Worm (Caenorhabditis elegans): ENCODE results near the gene fmil-1.

The fmil-1 gene

ce11 chrIV:3654214-3654613 is 14.3 kb downstream of the fmil-1 start (continued):
- TF ChIP-seq ceh-6 (GFP tag; optimal IDR thresholded peaks at IDR 0.05) (no peak), unc-86 (tag; optimal IDR thresholded peaks at IDR 0.05) (no peak), C08G9.2 (tag; optimal IDR thresholded peaks at IDR 0.05) (no peak), ceh-48 (tag; optimal IDR thresholded peaks at IDR 0.05) (no peak), syd-9 (tag; optimal IDR thresholded peaks at IDR 0.05) (no peak), unc-42 (tag; optimal IDR thresholded peaks at IDR 0.05) (no peak), hlh-13 (GFP tag; optimal IDR thresholded peaks at IDR 0.05) (no peak), elt-2 (tag; optimal IDR thresholded peaks at IDR 0.05) (no peak), ceh-19 (GFP tag; optimal IDR thresholded peaks at IDR 0.05) (no peak), hlh-15 (tag; optimal IDR thresholded peaks at IDR 0.05) (no peak), lin-11 (tag; optimal IDR thresholded peaks at IDR 0.05) (no peak), fkh-10 (GFP tag; optimal IDR thresholded peaks at IDR 0.05) (no peak), sdc-2 (tag; optimal IDR thresholded peaks at IDR 0.05) (no peak), hlh-30 (tag; optimal IDR thresholded peaks at IDR 0.05; ENCODE audit: insufficient read depth) (peak; percentile 30), sox-2 (GFP tag; IDR thresholded peaks at IDR 0.05) (no peak), zip-5 (tag; optimal IDR thresholded peaks at IDR 0.05) (no peak), rnt-1 (tag; optimal IDR thresholded peaks at IDR 0.05) (peak; percentile 78), pax-1 (tag; optimal IDR thresholded peaks at IDR 0.05) (no peak)

- TF ChIP-seq F13H6.1 (tag; optimal IDR thresholded peaks at IDR 0.05) (no peak), elt-2 (tag; optimal IDR thresholded peaks at IDR 0.05) (peak; percentile 46), elt-4 (tag; optimal IDR thresholded peaks at IDR 0.05) (no peak), unc-55 (GFP tag; optimal IDR thresholded peaks at IDR 0.05) (peak; percentile 73)
These were observed 15.1 kb downstream of the fmil-1 start for ce11 chrIV:3653420-3653823.

- TF ChIP-seq tbx-2 (tag; optimal IDR thresholded peaks at IDR 0.05) (no peak), dve-1 (tag; optimal IDR thresholded peaks at IDR 0.05) (peak; percentile 92)
These were observed 15.6 kb downstream of the fmil-1 start for ce11 chrIV:3652784-3653383.

- no peak for TF ChIP-seq pha-2 (tag; optimal IDR thresholded peaks at IDR 0.05)
- TF ChIP-seq ref-2 (tag; optimal IDR thresholded peaks at IDR 0.05) = peak; percentile 20
- TF ChIP-seq ama-1 (optimal IDR thresholded peaks at IDR 0.05) = no peak
- TF ChIP-seq zip-5 (tag; optimal IDR thresholded peaks at IDR 0.05) = no peak
These were observed 16.3 kb downstream of the fmil-1 start for ce11 chrIV:3652223-3652622.

ce11 chrIV:3648634-3649240 is 19.8 kb downstream of the fmil-1 start, which contains the start of gene CC8.2:
Gene CC8.2, minus strand, starts transcription at chrIV:3648684.
- TF ChIP-seq elt-2 (tag; optimal IDR thresholded peaks at IDR 0.05) = peak; percentile 51
- TF ChIP-seq fkh-6 (tag; optimal IDR thresholded peaks at IDR 0.05) = no peak
- TF ChIP-seq pqm-1 (tag; optimal IDR thresholded peaks at IDR 0.05) = peak; percentile 2
- TF ChIP-seq ceh-18 (tag; optimal IDR thresholded peaks at IDR 0.05) = peak; percentile 14
- no peak for TF ChIP-seq K09A11.1 (tag; optimal IDR thresholded peaks at IDR 0.05; ENCODE audit: insufficient read depth)
- no peak for TF ChIP-seq unc-42 (tag; optimal IDR thresholded peaks at IDR 0.05)
- TF ChIP-seq pros-1 (tag; optimal IDR thresholded peaks at IDR 0.05) = no peak
- no peak for TF ChIP-seq ceh-48 (tag; optimal IDR thresholded peaks at IDR 0.05)

ce11 chrIV:3647551-3647950 is 21.0 kb downstream of the fmil-1 start:
- TF ChIP-seq Y22D7AL.16 (tag; optimal IDR thresholded peaks at IDR 0.05) = no peak
- no peak for TF ChIP-seq hlh-15 (tag; optimal IDR thresholded peaks at IDR 0.05)
- no peak for TF ChIP-seq F13H6.1 (tag; optimal IDR thresholded peaks at IDR 0.05)
- TF ChIP-seq unc-3 (GFP tag; conservative IDR thresholded peaks at IDR 0.05) = no peak
- TF ChIP-seq unc-3 (tag; optimal IDR thresholded peaks at IDR 0.05) = no peak
- no peak for TF ChIP-seq ceh-30 (tag; optimal IDR thresholded peaks at IDR 0.05)
- TF ChIP-seq ahr-1 (tag; optimal IDR thresholded peaks at IDR 0.05) = no peak
- no peak for TF ChIP-seq odd-2 (tag; optimal IDR thresholded peaks at IDR 0.05)
- TF ChIP-seq tbx-2 (tag; optimal IDR thresholded peaks at IDR 0.05) = no peak
- no peak for TF ChIP-seq ztf-16 (tag; optimal IDR thresholded peaks at IDR 0.05)
- no peak for TF ChIP-seq pha-4 (tag; optimal IDR thresholded peaks at IDR 0.05)
- no peak for TF ChIP-seq ceh-6 (GFP tag; optimal IDR thresholded peaks at IDR 0.05)
- no peak for TF ChIP-seq dmd-4 (tag; optimal IDR thresholded peaks at IDR 0.05; ENCODE audit: borderline replicate concordance)
- peak; percentile 3 for TF ChIP-seq ceh-18 (tag; optimal IDR thresholded peaks at IDR 0.05)
- peak; percentile 10 for TF ChIP-seq unc-55 (GFP tag; optimal IDR thresholded peaks at IDR 0.05)
